Worm (Caenorhabditis elegans) whole organism, L3 larva: ENCODE data around the gene byn-1.

Experiments
- ZK546.5 ChIP-seq: sonication (generic microtip); optimal IDR thresholded peaks from 2 replicates; lab custom pipeline; 2017; ENCODE audit warnings: missing biosample characterization, missing genetic modification characterization
- aly-2 ChIP-seq: fragments of 150-350 bp; optimal IDR thresholded peaks from 2 replicates; lab custom pipeline; 2014; ENCODE audit warnings: missing biosample characterization, missing genetic modification characterization
- ama-1 ChIP-seq: fragments of 150-350 bp; optimal IDR thresholded peaks from 2 replicates; lab custom pipeline; 2018
- ceh-16 ChIP-seq: sonication (generic microtip); optimal IDR thresholded peaks from 2 replicates; lab custom pipeline; 2017; ENCODE audit warnings: missing biosample characterization, missing genetic modification characterization
- ceh-28 ChIP-seq: fragments of 150-350 bp; optimal IDR thresholded peaks from 2 replicates; lab custom pipeline; 2014; ENCODE audit warnings: missing biosample characterization, missing genetic modification reagents, missing genetic modification characterization
- daf-12 ChIP-seq: fragments of 150-350 bp; optimal IDR thresholded peaks from 2 replicates; lab custom pipeline; 2014; ENCODE audit warnings: missing biosample characterization, missing genetic modification reagents, missing genetic modification characterization
- egl-27 ChIP-seq: sonication (generic microtip); optimal IDR thresholded peaks from 4 replicates; lab custom pipeline; 2017; ENCODE audit warnings: missing biosample characterization, missing genetic modification reagents, missing genetic modification characterization
- egl-5 ChIP-seq: fragments of 150-350 bp; optimal IDR thresholded peaks from 2 replicates; lab custom pipeline; 2017; ENCODE audit warnings: missing biosample characterization, missing genetic modification reagents, missing genetic modification characterization, inconsistent platforms
- elt-1 ChIP-seq: fragments of 150-350 bp; optimal IDR thresholded peaks from 2 replicates; lab custom pipeline; 2014; ENCODE audit warnings: missing biosample characterization, missing genetic modification characterization
- elt-2 ChIP-seq: sonication (generic microtip); optimal IDR thresholded peaks from 2 replicates; lab custom pipeline; 2016; ENCODE audit warnings: missing genetic modification reagents, mild to moderate bottlenecking, missing genetic modification characterization, missing compliant biosample characterization
- elt-3 ChIP-seq, 3 experiments: fragments of 150-350 bp in 1 of 3; sonication (generic microtip) in 2 of 3; optimal IDR thresholded peaks; 2 replicates in 2 of 3; 4 replicates in 1 of 3; lab custom pipeline; 2014 to 2017; ENCODE audit warnings: missing biosample characterization in 3 of 3, missing genetic modification characterization in 3 of 3
- eor-1 ChIP-seq, 2 experiments: fragments of 150-350 bp; optimal IDR thresholded peaks; 2 replicates each; lab custom pipeline; 2014 to 2018; ENCODE audit warnings: missing biosample characterization in 2 of 2, missing genetic modification characterization in 2 of 2
- fkh-2 ChIP-seq: fragments of 150-350 bp; optimal IDR thresholded peaks from 2 replicates; lab custom pipeline; 2014; ENCODE audit warnings: missing biosample characterization, missing genetic modification reagents, missing genetic modification characterization
- fos-1 ChIP-seq: fragments of 150-350 bp; optimal IDR thresholded peaks from 2 replicates; lab custom pipeline; 2014; ENCODE audit warnings: missing biosample characterization, missing genetic modification characterization
- hmg-11 ChIP-seq: sonication (generic microtip); optimal IDR thresholded peaks from 2 replicates; lab custom pipeline; 2016; ENCODE audit warnings: missing genetic modification characterization, missing compliant biosample characterization
- jun-1 ChIP-seq: fragments of 150-350 bp; optimal IDR thresholded peaks from 2 replicates; lab custom pipeline; 2014; ENCODE audit warnings: missing biosample characterization, missing genetic modification reagents, missing genetic modification characterization
- lin-15B ChIP-seq: fragments of 150-350 bp; optimal IDR thresholded peaks from 2 replicates; lab custom pipeline; 2014; ENCODE audit warnings: missing biosample characterization, missing genetic modification characterization
- lin-39 ChIP-seq: fragments of 150-350 bp; optimal IDR thresholded peaks from 2 replicates; lab custom pipeline; 2018; ENCODE audit warnings: missing biosample characterization, missing genetic modification reagents, missing genetic modification characterization
- mdl-1 ChIP-seq: fragments of 150-350 bp; optimal IDR thresholded peaks from 2 replicates; lab custom pipeline; 2014; ENCODE audit warnings: missing biosample characterization, missing genetic modification characterization
- nfya-1 ChIP-seq: sonication (generic microtip); optimal IDR thresholded peaks from 2 replicates; lab custom pipeline; 2017; ENCODE audit warnings: missing genetic modification characterization, mild to moderate bottlenecking, missing compliant biosample characterization, antibody characterized with exemption, moderate library complexity; ENCODE audit not compliant: insufficient read depth
- nhr-12 ChIP-seq: fragments of 150-350 bp; optimal IDR thresholded peaks from 2 replicates; lab custom pipeline; 2014; ENCODE audit warnings: missing biosample characterization, missing genetic modification characterization
- nhr-23 ChIP-seq: fragments of 150-350 bp; optimal IDR thresholded peaks from 2 replicates; lab custom pipeline; 2014; ENCODE audit warnings: missing biosample characterization, missing genetic modification reagents, missing genetic modification characterization
- nhr-237 ChIP-seq: fragments of 150-350 bp; optimal IDR thresholded peaks from 2 replicates; lab custom pipeline; 2014; ENCODE audit warnings: missing biosample characterization, missing genetic modification characterization
- nhr-25 ChIP-seq: sonication (generic microtip); optimal IDR thresholded peaks from 2 replicates; lab custom pipeline; 2017; ENCODE audit warnings: missing biosample characterization, missing genetic modification characterization
- nhr-43 ChIP-seq: sonication (generic microtip); optimal IDR thresholded peaks from 2 replicates; lab custom pipeline; 2016; ENCODE audit warnings: mild to moderate bottlenecking, missing genetic modification characterization, missing compliant biosample characterization; ENCODE audit not compliant: poor library complexity, severe bottlenecking
- nhr-67 ChIP-seq: fragments of 150-350 bp; optimal IDR thresholded peaks from 2 replicates; lab custom pipeline; 2014; ENCODE audit warnings: missing biosample characterization, missing genetic modification characterization
- nhr-76 ChIP-seq: fragments of 150-350 bp; sonication (generic microtip); optimal IDR thresholded peaks from 5 replicates; lab custom pipeline; 2014; ENCODE audit warnings: missing biosample characterization, missing genetic modification characterization
- nhr-77 ChIP-seq: fragments of 150-350 bp; optimal IDR thresholded peaks from 2 replicates; lab custom pipeline; 2014; ENCODE audit warnings: missing biosample characterization, missing genetic modification characterization
- pha-4 ChIP-seq: fragments of 150-350 bp; optimal IDR thresholded peaks from 2 replicates; lab custom pipeline; 2014; ENCODE audit warnings: missing biosample characterization, missing genetic modification reagents, missing genetic modification characterization
- snpc-4 ChIP-seq: fragments of 150-350 bp; optimal IDR thresholded peaks from 2 replicates; lab custom pipeline; 2014; ENCODE audit warnings: missing biosample characterization, missing genetic modification characterization
- unc-39 ChIP-seq: sonication (generic microtip); optimal IDR thresholded peaks from 4 replicates; lab custom pipeline; 2017; ENCODE audit warnings: missing biosample characterization, missing genetic modification characterization
- unc-62 ChIP-seq: fragments of 150-350 bp; sonication (generic microtip); optimal IDR thresholded peaks from 4 replicates; lab custom pipeline; 2014; ENCODE audit warnings: missing biosample characterization, missing genetic modification reagents, missing genetic modification characterization
- zag-1 ChIP-seq: fragments of 150-350 bp; optimal IDR thresholded peaks from 2 replicates; lab custom pipeline; 2014; ENCODE audit warnings: missing biosample characterization, missing genetic modification characterization
- ztf-4 ChIP-seq: fragments of 150-350 bp; optimal IDR thresholded peaks from 2 replicates; lab custom pipeline; 2014; ENCODE audit warnings: missing biosample characterization, missing genetic modification characterization

The byn-1 gene

ce11 chrIII:6947896-6948295 lies 16.1 kb downstream of the byn-1 start:
- TF ChIP-seq nhr-12 = no peak
- TF ChIP-seq pha-4 (tag; lab: Kevin White, UChicago) = peak; percentile 78
- peak; percentile 16 for TF ChIP-seq lin-15B (tag; lab: Kevin White, UChicago)

ce11 chrIII:6951435-6951834 lies 19.6 kb downstream of the byn-1 start:
- TF ChIP-seq nfya-1 (tag; lab: Kevin White, UChicago) = peak; percentile 51
- no peak for TF ChIP-seq ceh-16 (tag; lab: Kevin White, UChicago)
- TF ChIP-seq nhr-77 = no peak
- peak; percentile 29 for TF ChIP-seq hmg-11 (tag; lab: Kevin White, UChicago)
- no peak for TF ChIP-seq unc-62 (GFP tag; lab: Kevin White, UChicago)
- peak; percentile 7 for TF ChIP-seq ama-1
- TF ChIP-seq elt-3 (tag; optimal IDR thresholded peaks at IDR 0.05; lab: Kevin White, UChicago) = no peak
- TF ChIP-seq eor-1 (tag; optimal IDR thresholded peaks at IDR 0.05; lab: Kevin White, UChicago) = no peak
- TF ChIP-seq, all 47 proteins: peak for 3

- no peak for TF ChIP-seq ZK546.5 (tag; lab: Kevin White, UChicago)
- no peak for TF ChIP-seq unc-62 (GFP tag; lab: Kevin White, UChicago)
- no peak for TF ChIP-seq ceh-28 (tag; lab: Kevin White, UChicago)
- no peak for TF ChIP-seq nhr-77
- no peak for TF ChIP-seq nhr-67
- no peak for TF ChIP-seq lin-39 (tag; lab: Kevin White, UChicago)
- TF ChIP-seq nhr-23 (tag; lab: Kevin White, UChicago) = no peak
- TF ChIP-seq egl-27 (tag; lab: Kevin White, UChicago) = no peak
- no peak for TF ChIP-seq pha-4 (tag; lab: Kevin White, UChicago)
- TF ChIP-seq elt-2 (tag; lab: Kevin White, UChicago) = no peak
- TF ChIP-seq snpc-4 (tag; lab: Kevin White, UChicago) = no peak
- no peak for TF ChIP-seq eor-1 (tag; optimal IDR thresholded peaks at IDR 0.05; lab: Kevin White, UChicago)
- no peak for TF ChIP-seq mdl-1 (tag; lab: Kevin White, UChicago)
- no peak for TF ChIP-seq fos-1 (tag; lab: Kevin White, UChicago)
- TF ChIP-seq nhr-43 (tag; lab: Kevin White, UChicago) = no peak
- TF ChIP-seq unc-39 = no peak
- TF ChIP-seq nhr-25 (tag; lab: Kevin White, UChicago) = no peak
- no peak for TF ChIP-seq nhr-76 (tag; lab: Kevin White, UChicago)
- no peak for TF ChIP-seq hmg-11 (tag; lab: Kevin White, UChicago)
- TF ChIP-seq elt-3 (tag; optimal IDR thresholded peaks at IDR 0.05; lab: Kevin White, UChicago) = no peak
These were observed 21.6 kb downstream of the byn-1 start for ce11 chrIII:6953373-6953772.

ce11 chrIII:6953978-6954377 lies 22.2 kb downstream of the byn-1 start:
- TF ChIP-seq pha-4 (tag; lab: Kevin White, UChicago) (no peak), daf-12 (tag; lab: Kevin White, UChicago) (no peak), nfya-1 (tag; lab: Kevin White, UChicago) (no peak), egl-5 (tag; lab: Kevin White, UChicago) (no peak), unc-62 (GFP tag; lab: Kevin White, UChicago) (no peak), egl-27 (tag; lab: Kevin White, UChicago) (no peak), zag-1 (tag; lab: Kevin White, UChicago) (no peak), jun-1 (tag; lab: Kevin White, UChicago) (no peak), nhr-237 (tag; lab: Kevin White, UChicago) (no peak), elt-2 (tag; lab: Kevin White, UChicago) (no peak)

- no peak for TF ChIP-seq fkh-2
- no peak for TF ChIP-seq ztf-4 (tag; lab: Kevin White, UChicago)
- TF ChIP-seq elt-1 (tag; lab: Kevin White, UChicago) = no peak
- no peak for TF ChIP-seq unc-39
- no peak for TF ChIP-seq aly-2 (tag; lab: Kevin White, UChicago)
- TF ChIP-seq nhr-43 (tag; lab: Kevin White, UChicago) = no peak
- TF ChIP-seq nfya-1 (tag; lab: Kevin White, UChicago) = no peak
These were observed 24.0 kb downstream of the byn-1 start for ce11 chrIII:6955766-6956165.
